Fruit fly (Drosophila melanogaster) whole organism, embryonic: ENCODE data around the gene CG11267.

ENCODE experiments used
- Awh ChIP-seq: fragments of 200-800 bp; sonication (Bioruptor generic); IDR thresholded peaks from 2 replicates; pipeline ENCODE4, ENCODE4 v1.3.6; 2022; ENCODE audit warnings: missing biosample characterization, missing genetic modification characterization
- BEAF-32 ChIP-seq: fragments of 200-800 bp; sonication (Bioruptor generic); optimal IDR thresholded peaks from 3 replicates; lab custom pipeline; 2017; ENCODE audit warnings: missing biosample characterization, missing genetic modification characterization, mild to moderate bottlenecking, moderate library complexity, missing genetic modification reagents
- CG11247 ChIP-seq: fragments of 200-800 bp; sonication (Bioruptor generic); IDR thresholded peaks from 2 replicates; pipeline ENCODE4 v1.3.6; 2022; ENCODE audit warnings: missing biosample characterization, missing genetic modification characterization
- CG12104 ChIP-seq: fragments of 200-800 bp; sonication (Bioruptor generic); optimal IDR thresholded peaks from 3 replicates; lab custom pipeline; 2016; ENCODE audit warnings: missing biosample characterization, missing genetic modification characterization
- CG14860 ChIP-seq: fragments of 200-800 bp; sonication (Bioruptor generic); IDR thresholded peaks from 3 replicates; pipeline ENCODE4 v1.3.6; 2022; ENCODE audit warnings: missing biosample characterization, missing genetic modification characterization; ENCODE audit not compliant: partially characterized antibody
- CG14965 ChIP-seq: fragments of 200-800 bp; sonication (Bioruptor generic); optimal IDR thresholded peaks from 2 replicates; lab custom pipeline; 2016; ENCODE audit warnings: missing biosample characterization, missing genetic modification characterization, borderline replicate concordance
- CG17359 ChIP-seq: fragments of 200-800 bp; sonication (Bioruptor generic); optimal IDR thresholded peaks from 3 replicates; lab custom pipeline; 2018; ENCODE audit warnings: missing biosample characterization, mild to moderate bottlenecking, missing genetic modification characterization, moderate library complexity
- CG18262 ChIP-seq: fragments of 200-800 bp; optimal IDR thresholded peaks from 3 replicates; lab custom pipeline; 2019; ENCODE audit warnings: missing biosample characterization, mild to moderate bottlenecking, missing genetic modification characterization, moderate library complexity
- CG18619 ChIP-seq: fragments of 200-800 bp; sonication (Bioruptor generic); optimal IDR thresholded peaks from 3 replicates; lab custom pipeline; 2017; ENCODE audit warnings: missing biosample characterization, mild to moderate bottlenecking, missing genetic modification characterization
- CG2889 ChIP-seq: fragments of 200-800 bp; sonication (Bioruptor generic); IDR thresholded peaks from 3 replicates; pipeline ENCODE4 v1.3.6; 2022; ENCODE audit warnings: missing biosample characterization, missing genetic modification characterization
- CG4404 ChIP-seq: fragments of 200-800 bp; sonication (Bioruptor generic); IDR thresholded peaks from 2 replicates; pipeline ENCODE4 v1.3.6; 2022; ENCODE audit warnings: missing biosample characterization, missing genetic modification characterization
- CG4820 ChIP-seq: fragments of 200-800 bp; sonication (Bioruptor generic); optimal IDR thresholded peaks from 3 replicates; lab custom pipeline; 2016; ENCODE audit warnings: missing biosample characterization, missing genetic modification characterization
- CG7357 ChIP-seq: fragments of 200-800 bp; sonication (Bioruptor generic); IDR thresholded peaks from 3 replicates; pipeline ENCODE4 v1.3.6; 2022; ENCODE audit warnings: missing biosample characterization, missing genetic modification characterization
- CG8359 ChIP-seq: fragments of 200-800 bp; sonication (Bioruptor generic); optimal IDR thresholded peaks from 2 replicates; lab custom pipeline; 2017; ENCODE audit warnings: missing biosample characterization, mild to moderate bottlenecking, missing genetic modification characterization, borderline replicate concordance
- CG8478 ChIP-seq: fragments of >200 bp; optimal IDR thresholded peaks from 2 replicates; lab custom pipeline; 2018
- Dp ChIP-seq: fragments of 200-800 bp; sonication (Bioruptor generic); optimal IDR thresholded peaks from 2 replicates; lab custom pipeline; 2018; ENCODE audit warnings: missing biosample characterization, mild to moderate bottlenecking, missing genetic modification characterization, moderate library complexity
- GATAe ChIP-seq: fragments of 200-800 bp; sonication (Bioruptor generic); conservative IDR thresholded peaks from 2 replicates; pipeline ENCODE4 v1.3.6; 2022; ENCODE audit warnings: missing biosample characterization, missing genetic modification characterization
- Gug ChIP-seq: fragments of 200-800 bp; sonication (Bioruptor generic); IDR thresholded peaks from 4 replicates; pipeline ENCODE4 v1.3.6; 2022; ENCODE audit warnings: missing biosample characterization, missing genetic modification characterization
- Meics ChIP-seq: fragments of 200-800 bp; sonication (Bioruptor generic); optimal IDR thresholded peaks from 2 replicates; lab custom pipeline; 2017; ENCODE audit warnings: missing biosample characterization, mild to moderate bottlenecking, missing genetic modification characterization
- Mes4 ChIP-seq: fragments of 200-800 bp; sonication (Bioruptor generic); optimal IDR thresholded peaks from 2 replicates; lab custom pipeline; 2016; ENCODE audit warnings: missing biosample characterization, missing genetic modification characterization
- Mrtf ChIP-seq: fragments of 200-800 bp; sonication (Bioruptor generic); IDR thresholded peaks from 3 replicates; pipeline ENCODE4 v1.3.6; 2022; ENCODE audit warnings: missing biosample characterization, missing genetic modification characterization
- Nf-YA ChIP-seq: fragments of 200-800 bp; sonication (Bioruptor generic); IDR thresholded peaks from 2 replicates; pipeline ENCODE4 v1.3.6; 2022; ENCODE audit warnings: missing biosample characterization, missing genetic modification characterization
- Sry-β ChIP-seq: fragments of 200-800 bp; sonication (Bioruptor generic); optimal IDR thresholded peaks from 2 replicates; lab custom pipeline; 2018; ENCODE audit warnings: missing biosample characterization, mild to moderate bottlenecking, missing genetic modification characterization, moderate library complexity
- TFAM ChIP-seq: fragments of 200-800 bp; sonication (Bioruptor generic); optimal IDR thresholded peaks from 2 replicates; lab custom pipeline; 2017; ENCODE audit warnings: missing biosample characterization, missing genetic modification characterization, inconsistent platforms
- ac ChIP-seq: fragments of 200-800 bp; sonication (Bioruptor generic); optimal IDR thresholded peaks from 3 replicates; lab custom pipeline; 2017; ENCODE audit warnings: missing biosample characterization, mild to moderate bottlenecking, missing genetic modification characterization
- amos ChIP-seq: fragments of 200-800 bp; sonication (Bioruptor generic); IDR thresholded peaks from 2 replicates; pipeline ENCODE4 v1.3.6; 2022; ENCODE audit warnings: missing biosample characterization, missing genetic modification characterization; ENCODE audit not compliant: partially characterized antibody
- ap ChIP-seq: fragments of 200-800 bp; sonication (Bioruptor generic); IDR thresholded peaks from 2 replicates; pipeline ENCODE4 v1.3.6; 2022; ENCODE audit warnings: missing biosample characterization, missing genetic modification characterization
- bab2 ChIP-seq: fragments of 200-800 bp; sonication (Bioruptor generic); optimal IDR thresholded peaks from 2 replicates; lab custom pipeline; 2016; ENCODE audit warnings: missing biosample characterization, missing genetic modification characterization
- crc ChIP-seq: fragments of 200-800 bp; sonication (Bioruptor generic); optimal IDR thresholded peaks from 2 replicates; lab custom pipeline; 2016; ENCODE audit warnings: missing biosample characterization, missing genetic modification characterization
- crol ChIP-seq: fragments of 200-800 bp; sonication (Bioruptor generic); IDR thresholded peaks from 2 replicates; pipeline ENCODE4 v1.3.6; 2022; ENCODE audit warnings: missing biosample characterization, missing genetic modification characterization
- fru ChIP-seq: fragments of >200 bp; optimal IDR thresholded peaks from 2 replicates; lab custom pipeline; 2017
- gfzf ChIP-seq: fragments of 200-800 bp; sonication (Bioruptor generic); optimal IDR thresholded peaks from 2 replicates; lab custom pipeline; 2016; ENCODE audit warnings: missing biosample characterization, mild to moderate bottlenecking, missing genetic modification characterization, moderate library complexity
- grau ChIP-seq: fragments of 200-800 bp; optimal IDR thresholded peaks from 3 replicates; lab custom pipeline; 2019; ENCODE audit warnings: missing biosample characterization, mild to moderate bottlenecking, missing genetic modification characterization, moderate library complexity
- ham ChIP-seq: fragments of 200-800 bp; sonication (Bioruptor generic); IDR thresholded peaks from 2 replicates; pipeline ENCODE4 v1.3.6; 2022; ENCODE audit warnings: missing biosample characterization, missing genetic modification characterization
- hbn ChIP-seq: fragments of 200-800 bp; sonication (Bioruptor generic); IDR thresholded peaks from 2 replicates; pipeline ENCODE4 v1.3.6; 2022; ENCODE audit warnings: missing biosample characterization, missing genetic modification characterization; ENCODE audit not compliant: partially characterized antibody
- inv ChIP-seq: fragments of 200-800 bp; sonication (Bioruptor generic); IDR thresholded peaks from 2 replicates; pipeline ENCODE4 v1.3.6; 2022; ENCODE audit warnings: missing biosample characterization, missing genetic modification characterization; ENCODE audit not compliant: partially characterized antibody
- jumu ChIP-seq: fragments of 200-800 bp; sonication (Bioruptor generic); optimal IDR thresholded peaks from 3 replicates; lab custom pipeline; 2016; ENCODE audit warnings: missing biosample characterization, missing genetic modification characterization
- nau ChIP-seq: fragments of 200-800 bp; sonication (Bioruptor generic); optimal IDR thresholded peaks from 3 replicates; lab custom pipeline; 2017; ENCODE audit warnings: missing biosample characterization, mild to moderate bottlenecking, missing genetic modification characterization, missing genetic modification reagents
- nom ChIP-seq: fragments of 200-800 bp; sonication (Bioruptor generic); optimal IDR thresholded peaks from 2 replicates; lab custom pipeline; 2017; ENCODE audit warnings: missing biosample characterization, missing genetic modification characterization, mild to moderate bottlenecking, moderate library complexity, missing genetic modification reagents
- onecut ChIP-seq: fragments of 200-800 bp; sonication (Bioruptor generic); IDR thresholded peaks from 2 replicates; pipeline ENCODE4 v1.3.6; 2022; ENCODE audit warnings: missing biosample characterization, missing genetic modification characterization
- pho ChIP-seq: fragments of 200-800 bp; sonication (Bioruptor generic); optimal IDR thresholded peaks from 2 replicates; lab custom pipeline; 2016; ENCODE audit warnings: missing biosample characterization, missing genetic modification characterization
- pzg ChIP-seq: fragments of 200-800 bp; sonication (Bioruptor generic); optimal IDR thresholded peaks from 3 replicates; lab custom pipeline; 2018; ENCODE audit warnings: missing biosample characterization, mild to moderate bottlenecking, missing genetic modification characterization, moderate library complexity
- ro ChIP-seq: fragments of 200-800 bp; sonication (Bioruptor generic); IDR thresholded peaks from 2 replicates; pipeline ENCODE4 v1.3.6; 2022; ENCODE audit warnings: missing biosample characterization, missing genetic modification characterization
- row ChIP-seq: fragments of 200-800 bp; sonication (Bioruptor generic); IDR thresholded peaks from 3 replicates; pipeline ENCODE4 v1.3.6; 2022; ENCODE audit warnings: missing biosample characterization, missing genetic modification characterization
- schlank ChIP-seq: fragments of 200-800 bp; sonication (Bioruptor generic); optimal IDR thresholded peaks from 2 replicates; lab custom pipeline; 2018; ENCODE audit warnings: missing biosample characterization, mild to moderate bottlenecking, missing genetic modification characterization
- tll ChIP-seq, 2 experiments: fragments of 200-800 bp in 1 of 2; fragments of >200 bp in 1 of 2; sonication (Bioruptor generic) in 1 of 2; optimal IDR thresholded peaks; 2 replicates each; lab custom pipeline; 2017 to 2019; ENCODE audit warnings: missing biosample characterization in 2 of 2, missing genetic modification characterization in 2 of 2, mild to moderate bottlenecking in 1 of 2, moderate library complexity in 1 of 2
- unpg ChIP-seq: fragments of 200-800 bp; sonication (Bioruptor generic); optimal IDR thresholded peaks from 3 replicates; lab custom pipeline; 2018; ENCODE audit warnings: missing biosample characterization, mild to moderate bottlenecking, missing genetic modification characterization, moderate library complexity
- vnd ChIP-seq: fragments of 200-800 bp; sonication (Bioruptor generic); IDR thresholded peaks from 3 replicates; pipeline ENCODE4 v1.3.6; 2022; ENCODE audit warnings: missing biosample characterization, missing genetic modification characterization; ENCODE audit not compliant: partially characterized antibody
- zfh2 ChIP-seq: fragments of 200-800 bp; sonication (Bioruptor generic); optimal IDR thresholded peaks from 2 replicates; lab custom pipeline; 2016; ENCODE audit warnings: missing biosample characterization, missing genetic modification characterization

CG11267 gene

DNA sequence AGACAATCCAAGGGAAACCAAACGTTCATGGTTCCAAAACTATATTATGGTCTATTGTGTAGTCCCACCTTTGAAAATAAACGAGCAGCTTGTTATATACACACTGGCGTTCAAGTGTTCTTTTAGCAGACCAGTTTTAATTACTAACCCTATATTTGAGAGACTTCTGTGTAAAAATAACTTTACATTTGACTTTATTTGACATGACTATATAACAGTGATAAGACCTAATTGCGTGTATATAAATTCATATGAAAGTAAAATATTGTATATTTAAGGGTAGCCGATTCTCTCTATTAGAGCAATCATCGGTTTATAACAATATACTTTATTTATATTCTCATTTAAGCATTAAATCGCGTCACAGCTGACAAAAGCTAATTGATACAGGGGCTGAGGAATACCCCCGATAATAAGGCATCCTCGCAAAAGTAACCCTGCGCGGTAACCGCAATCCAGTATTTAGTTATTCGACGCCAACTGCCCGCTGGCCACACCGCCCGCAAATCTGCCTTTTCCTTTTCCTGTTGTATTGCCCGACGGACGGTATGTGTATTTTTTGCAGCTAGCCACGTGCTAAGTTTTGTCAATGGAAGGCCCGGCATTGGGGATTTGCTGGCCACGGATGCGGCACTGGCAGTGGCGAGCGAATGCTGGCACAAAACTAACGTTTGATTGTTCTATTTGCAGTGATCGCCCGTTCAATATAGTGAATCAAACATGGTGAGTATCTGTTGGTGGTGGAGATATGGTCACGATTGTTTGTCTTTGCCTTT is 25.6 kb downstream of the CG11267 start, which contains the start of gene RpS4 (continued):
- TF ChIP-seq CG8359 (GFP tag; lab: Kevin White, UChicago) (peak; percentile 85), Dp (GFP tag; lab: Kevin White, UChicago) (peak; percentile 27), CG12104 (GFP tag; lab: Kevin White, UChicago) (peak; percentile 89), CG2889 (GFP tag; lab: Robert Waterston, UW) (peak; percentile 63; the same call in 2 of the 3 replicates), ham (peak; percentile 54; the same call in 1 of the 2 replicates), CG18262 (peak; percentile 68), CG14965 (peak; percentile 67), crc (GFP tag; lab: Kevin White, UChicago) (peak; percentile 72), tll (GFP tag; optimal IDR thresholded peaks at IDR 0.05; lab: Kevin White, UChicago) (peak; percentile 32 to 33), CG7357 (no peak), CG8478 (lab: Kevin White, UChicago) (no peak), pzg (GFP tag; lab: Kevin White, UChicago) (peak; percentile 95), CG4820 (GFP tag; lab: Kevin White, UChicago) (peak; percentile 45), pho (GFP tag; lab: Kevin White, UChicago) (peak; percentile 83), gfzf (GFP tag; lab: Kevin White, UChicago) (peak; percentile 92), crol (peak; percentile 40), Sry-β (peak; percentile 71), TFAM (peak; percentile 63), onecut (GFP tag; lab: Robert Waterston, UW) (peak; percentile 94), row (peak; percentile 92), Nf-YA (GFP tag; lab: Robert Waterston, UW) (peak; percentile 74), nom (GFP tag; lab: Kevin White, UChicago) (peak; percentile 97), unpg (GFP tag; lab: Kevin White, UChicago) (peak; percentile 91), ap (GFP tag; lab: Robert Waterston, UW) (peak; percentile 69), Mrtf (peak; percentile 73), fru (no peak), CG14860 (GFP tag; lab: Robert Waterston, UW) (no peak), zfh2 (peak; percentile 80), BEAF-32 (GFP tag; lab: Kevin White, UChicago) (peak; percentile 53), inv (GFP tag; lab: Robert Waterston, UW) (0 out of 2 replicates have a peak, but pooled peaks have one; percentile 13), GATAe (GFP tag; lab: Robert Waterston, UW) (peak; percentile 43; the same call in 1 of the 2 replicates), grau (peak; percentile 76), jumu (GFP tag; lab: Kevin White, UChicago) (peak; percentile 57), hbn (GFP tag; lab: Robert Waterston, UW) (0 out of 2 replicates have a peak, but pooled peaks have one; percentile 14), ro (GFP tag; lab: Robert Waterston, UW) (peak; percentile 6; the same call in 1 of the 2 replicates), bab2 (GFP tag; lab: Kevin White, UChicago) (peak; percentile 63), amos (GFP tag; lab: Robert Waterston, UW) (peak; percentile 58), schlank (tag; lab: Kevin White, UChicago) (peak; percentile 95), Mes4 (peak; percentile 95), nau (GFP tag; lab: Kevin White, UChicago) (peak; percentile 95), CG18619 (peak; percentile 96), CG4404 (peak; percentile 60), Awh (GFP tag; lab: Robert Waterston, UW) (peak; percentile 92), ac (GFP tag; lab: Kevin White, UChicago) (peak; percentile 92), Gug (peak; percentile 89), vnd (GFP tag; lab: Robert Waterston, UW) (no peak), Meics (peak; percentile 96), CG17359 (tag; lab: Kevin White, UChicago) (peak; percentile 84), CG11247 (GFP tag; lab: Robert Waterston, UW) (peak; percentile 87)
